Worm (Caenorhabditis elegans) whole organism, L1 larva: ENCODE measurements around the gene F44F4.3.

Experiments used
- C04F5.9 ChIP-seq: sonication (generic microtip); optimal IDR thresholded peaks from 2 replicates; lab custom pipeline; 2016; ENCODE audit warnings: missing genetic modification characterization, missing compliant biosample characterization
- C34B4.2 ChIP-seq: sonication (generic microtip); optimal IDR thresholded peaks from 2 replicates; lab custom pipeline; 2017; ENCODE audit warnings: mild to moderate bottlenecking, missing genetic modification characterization, missing compliant biosample characterization
- F16B12.6 ChIP-seq: fragments of 150-350 bp; optimal IDR thresholded peaks from 2 replicates; lab custom pipeline; 2014; ENCODE audit warnings: missing biosample characterization, missing genetic modification characterization
- Y116A8C.19 ChIP-seq: sonication (generic microtip); optimal IDR thresholded peaks from 2 replicates; lab custom pipeline; 2016; ENCODE audit warnings: missing compliant biosample characterization, missing genetic modification characterization, borderline replicate concordance
- aha-1 ChIP-seq: fragments of 150-350 bp; optimal IDR thresholded peaks from 2 replicates; lab custom pipeline; 2014; ENCODE audit warnings: missing biosample characterization, missing genetic modification characterization
- alr-1 ChIP-seq: fragments of 200-800 bp; sonication (Bioruptor generic); optimal IDR thresholded peaks from 2 replicates; lab custom pipeline; 2018; ENCODE audit warnings: borderline replicate concordance, mild to moderate bottlenecking, missing genetic modification characterization, missing compliant biosample characterization
- aly-2 ChIP-seq: fragments of 150-350 bp; optimal IDR thresholded peaks from 2 replicates; lab custom pipeline; 2014; ENCODE audit warnings: missing biosample characterization, missing genetic modification characterization
- ama-1 ChIP-seq: fragments of 150-350 bp; optimal IDR thresholded peaks from 2 replicates; lab custom pipeline; 2014
- blmp-1 ChIP-seq: fragments of 150-350 bp; optimal IDR thresholded peaks from 2 replicates; lab custom pipeline; 2014; ENCODE audit warnings: missing biosample characterization, missing genetic modification characterization
- ceh-8 ChIP-seq: fragments of 200-800 bp; sonication (Bioruptor generic); optimal IDR thresholded peaks from 2 replicates; lab custom pipeline; 2018; ENCODE audit warnings: mild to moderate bottlenecking, missing genetic modification characterization, moderate library complexity, missing compliant biosample characterization
- ceh-88 ChIP-seq: fragments of 200-800 bp; sonication (Bioruptor generic); IDR thresholded peaks from 2 replicates; pipeline ENCODE4 v1.3.6; 2022; ENCODE audit warnings: missing genetic modification characterization, missing compliant biosample characterization
- ceh-90 ChIP-seq: sonication (generic microtip); optimal IDR thresholded peaks from 2 replicates; lab custom pipeline; 2016; ENCODE audit warnings: missing genetic modification characterization, missing compliant biosample characterization
- ces-1 ChIP-seq: fragments of 150-350 bp; optimal IDR thresholded peaks from 2 replicates; lab custom pipeline; 2014; ENCODE audit warnings: missing biosample characterization, missing genetic modification reagents, missing genetic modification characterization
- dpl-1 ChIP-seq, 3 experiments: fragments of 150-350 bp in 2 of 3; sonication (generic microtip) in 1 of 3; optimal IDR thresholded peaks; 2 replicates each; lab custom pipeline; 2014 to 2017; ENCODE audit warnings: missing biosample characterization in 3 of 3, missing genetic modification characterization in 3 of 3, missing genetic modification reagents in 3 of 3
- efl-3 ChIP-seq: fragments of 200-800 bp; sonication (Bioruptor generic); optimal IDR thresholded peaks from 2 replicates; lab custom pipeline; 2018; ENCODE audit warnings: mild to moderate bottlenecking, missing genetic modification characterization, missing compliant biosample characterization
- elt-2 ChIP-seq: sonication (generic microtip); optimal IDR thresholded peaks from 2 replicates; lab custom pipeline; 2016; ENCODE audit warnings: missing genetic modification characterization, mild to moderate bottlenecking, inconsistent platforms, missing compliant biosample characterization, missing genetic modification reagents
- elt-3 ChIP-seq, 6 experiments: fragments of 150-350 bp in 1 of 6; sonication (generic microtip); optimal IDR thresholded peaks; 2 replicates each; lab custom pipeline; 2017 to 2018; ENCODE audit warnings: missing biosample characterization in 6 of 6, missing genetic modification characterization in 6 of 6, inconsistent platforms in 1 of 6
- fkh-10 ChIP-seq: sonication (generic microtip); optimal IDR thresholded peaks from 2 replicates; lab custom pipeline; 2017; ENCODE audit warnings: missing biosample characterization, missing genetic modification reagents, missing genetic modification characterization
- fkh-8 ChIP-seq: sonication (generic microtip); optimal IDR thresholded peaks from 2 replicates; lab custom pipeline; 2016; ENCODE audit warnings: mild to moderate bottlenecking, missing genetic modification characterization, missing compliant biosample characterization
- fos-1 ChIP-seq: fragments of 150-350 bp; optimal IDR thresholded peaks from 2 replicates; lab custom pipeline; 2014; ENCODE audit warnings: missing biosample characterization, missing genetic modification characterization
- hlh-17 ChIP-seq: fragments of 200-800 bp; sonication (Bioruptor generic); optimal IDR thresholded peaks from 2 replicates; lab custom pipeline; 2018; ENCODE audit warnings: missing genetic modification characterization, mild to moderate bottlenecking, missing compliant biosample characterization, moderate library complexity, borderline replicate concordance
- hpl-2 ChIP-seq: fragments of 150-350 bp; optimal IDR thresholded peaks from 2 replicates; lab custom pipeline; 2014; ENCODE audit warnings: missing biosample characterization, missing genetic modification reagents, missing genetic modification characterization
- irx-1 ChIP-seq: sonication (generic microtip); optimal IDR thresholded peaks from 2 replicates; lab custom pipeline; 2016; ENCODE audit warnings: missing genetic modification characterization, missing compliant biosample characterization
- lin-13 ChIP-seq: fragments of 150-350 bp; optimal IDR thresholded peaks from 2 replicates; lab custom pipeline; 2014; ENCODE audit warnings: missing biosample characterization, missing genetic modification reagents, missing genetic modification characterization
- lin-15B ChIP-seq: fragments of 150-350 bp; sonication (generic microtip); optimal IDR thresholded peaks from 3 replicates; lab custom pipeline; 2014; ENCODE audit warnings: missing biosample characterization, missing genetic modification characterization
- lin-35 ChIP-seq, 2 experiments: fragments of 150-350 bp; optimal IDR thresholded peaks; 2 replicates each; lab custom pipeline; 2014; ENCODE audit warnings: missing biosample characterization in 2 of 2, missing genetic modification characterization in 2 of 2, missing genetic modification reagents in 2 of 2
- lin-39 ChIP-seq: fragments of 150-350 bp; optimal IDR thresholded peaks from 2 replicates; lab custom pipeline; 2014; ENCODE audit warnings: missing biosample characterization, missing genetic modification reagents, missing genetic modification characterization
- lir-3 ChIP-seq: sonication (generic microtip); optimal IDR thresholded peaks from 2 replicates; lab custom pipeline; 2016; ENCODE audit warnings: mild to moderate bottlenecking, missing genetic modification characterization, moderate library complexity, missing compliant biosample characterization; ENCODE audit not compliant: poor library complexity
- mep-1 ChIP-seq: fragments of 150-350 bp; optimal IDR thresholded peaks from 2 replicates; lab custom pipeline; 2014; ENCODE audit warnings: missing biosample characterization, missing genetic modification characterization
- nhr-19 ChIP-seq: fragments of 200-800 bp; sonication (Bioruptor generic); conservative IDR thresholded peaks from 2 replicates; pipeline ENCODE4 v1.3.6; 2022; ENCODE audit warnings: missing genetic modification characterization, missing compliant biosample characterization
- nhr-20 ChIP-seq: sonication (generic microtip); optimal IDR thresholded peaks from 2 replicates; lab custom pipeline; 2016; ENCODE audit warnings: mild to moderate bottlenecking, missing genetic modification characterization, missing compliant biosample characterization
- nhr-71 ChIP-seq: sonication (generic microtip); optimal IDR thresholded peaks from 2 replicates; lab custom pipeline; 2016; ENCODE audit warnings: mild to moderate bottlenecking, missing genetic modification characterization, moderate library complexity, missing compliant biosample characterization
- nhr-77 ChIP-seq: fragments of 150-350 bp; optimal IDR thresholded peaks from 2 replicates; lab custom pipeline; 2014; ENCODE audit warnings: missing biosample characterization, missing genetic modification characterization
- nhr-84 ChIP-seq: sonication (generic microtip); optimal IDR thresholded peaks from 2 replicates; lab custom pipeline; 2017; ENCODE audit warnings: missing biosample characterization, missing genetic modification characterization
- nhr-90 ChIP-seq: sonication (generic microtip); optimal IDR thresholded peaks from 2 replicates; lab custom pipeline; 2016; ENCODE audit warnings: mild to moderate bottlenecking, missing genetic modification characterization, missing compliant biosample characterization; ENCODE audit not compliant: poor library complexity
- pag-3 ChIP-seq: sonication (generic microtip); optimal IDR thresholded peaks from 2 replicates; lab custom pipeline; 2017; ENCODE audit warnings: missing genetic modification characterization, mild to moderate bottlenecking, missing compliant biosample characterization, antibody characterized with exemption, borderline replicate concordance; ENCODE audit not compliant: insufficient read depth
- pax-3 ChIP-seq: fragments of 200-800 bp; sonication (Bioruptor generic); optimal IDR thresholded peaks from 2 replicates; lab custom pipeline; 2018; ENCODE audit warnings: mild to moderate bottlenecking, missing genetic modification characterization, moderate library complexity, missing compliant biosample characterization
- pqm-1 ChIP-seq: sonication (generic microtip); optimal IDR thresholded peaks from 3 replicates; lab custom pipeline; 2017; ENCODE audit warnings: missing biosample characterization, missing genetic modification characterization
- rnt-1 ChIP-seq: sonication (generic microtip); optimal IDR thresholded peaks from 2 replicates; lab custom pipeline; 2016; ENCODE audit warnings: mild to moderate bottlenecking, missing genetic modification characterization, moderate library complexity, missing compliant biosample characterization
- skn-1 ChIP-seq: fragments of 150-350 bp; optimal IDR thresholded peaks from 2 replicates; lab custom pipeline; 2014; ENCODE audit warnings: missing biosample characterization, missing genetic modification characterization
- snpc-4 ChIP-seq: fragments of 150-350 bp; optimal IDR thresholded peaks from 2 replicates; lab custom pipeline; 2014; ENCODE audit warnings: missing biosample characterization, missing genetic modification characterization
- sox-4 ChIP-seq: sonication (generic microtip); optimal IDR thresholded peaks from 2 replicates; lab custom pipeline; 2016; ENCODE audit warnings: missing genetic modification characterization, missing compliant biosample characterization
- sptf-1 ChIP-seq: fragments of 150-350 bp; optimal IDR thresholded peaks from 2 replicates; lab custom pipeline; 2014; ENCODE audit warnings: missing biosample characterization, missing genetic modification characterization
- sup-37 ChIP-seq: fragments of 200-800 bp; sonication (Bioruptor generic); optimal IDR thresholded peaks from 2 replicates; lab custom pipeline; 2018; ENCODE audit warnings: mild to moderate bottlenecking, missing genetic modification characterization, missing compliant biosample characterization
- unc-130 ChIP-seq: fragments of 150-350 bp; optimal IDR thresholded peaks from 2 replicates; lab custom pipeline; 2017; ENCODE audit warnings: missing biosample characterization, missing genetic modification characterization, inconsistent platforms
- unc-62 ChIP-seq: fragments of 150-350 bp; optimal IDR thresholded peaks from 2 replicates; lab custom pipeline; 2014; ENCODE audit warnings: missing biosample characterization, missing genetic modification reagents, missing genetic modification characterization
- unc-86 ChIP-seq: sonication (generic microtip); optimal IDR thresholded peaks from 2 replicates; lab custom pipeline; 2016; ENCODE audit warnings: missing genetic modification characterization, missing compliant biosample characterization
- unc-98 ChIP-seq: fragments of 200-800 bp; sonication (Bioruptor generic); IDR thresholded peaks from 2 replicates; pipeline ENCODE4 v1.3.6; 2022; ENCODE audit warnings: missing genetic modification characterization, missing compliant biosample characterization
- vab-15 ChIP-seq: sonication (generic microtip); optimal IDR thresholded peaks from 2 replicates; lab custom pipeline; 2017; ENCODE audit warnings: missing genotype, mild to moderate bottlenecking, missing genetic modification characterization, missing compliant biosample characterization
- zip-4 ChIP-seq: fragments of 200-800 bp; sonication (Bioruptor generic); optimal IDR thresholded peaks from 2 replicates; lab custom pipeline; 2018; ENCODE audit warnings: mild to moderate bottlenecking, missing genetic modification characterization, moderate library complexity, missing compliant biosample characterization
- ztf-4 ChIP-seq: fragments of 150-350 bp; optimal IDR thresholded peaks from 2 replicates; lab custom pipeline; 2014; ENCODE audit warnings: missing biosample characterization, missing genetic modification characterization

The F44F4.3 gene

DNA sequence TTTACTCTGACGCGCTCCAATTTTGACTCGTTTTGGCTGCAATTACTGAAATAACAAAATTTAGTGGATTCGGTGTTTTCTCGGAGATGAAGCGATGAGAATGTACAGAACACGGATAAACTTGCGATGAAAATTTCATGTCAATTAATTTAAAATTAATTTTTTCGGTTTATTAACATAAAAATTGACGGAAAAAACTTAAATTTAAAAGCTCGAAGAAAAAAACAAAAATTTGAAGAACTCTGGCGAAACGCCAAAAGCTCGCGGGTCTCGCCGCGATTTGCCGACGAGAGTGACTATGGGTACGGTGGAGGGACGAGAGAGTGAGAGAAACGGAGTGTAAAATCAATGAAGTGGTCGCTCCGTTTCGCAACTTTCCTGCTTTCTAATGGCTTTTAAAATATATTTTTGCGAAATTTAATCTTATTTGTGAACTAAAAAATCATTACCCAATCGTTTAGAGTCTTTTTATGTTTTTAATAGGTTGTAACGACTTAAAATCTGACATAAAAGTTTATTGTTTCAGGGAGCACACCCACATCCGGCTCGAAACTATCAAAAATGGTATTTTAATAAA lies 17.0 kb downstream of the F44F4.3 start, which contains the start of the genes gmps-1 and cap-2 (continued):
- TF ChIP-seq dpl-1 (GFP tag; optimal IDR thresholded peaks at IDR 0.05; lab: Kevin White, UChicago) (peak; percentile 83 to 89 (median 87)), ces-1 (GFP tag; lab: Kevin White, UChicago) (no peak), elt-3 (tag; optimal IDR thresholded peaks at IDR 0.05; lab: Kevin White, UChicago) (peak in 4 of 6 experiments; percentile 23 to 86 (median 46)), lin-35 (GFP tag; optimal IDR thresholded peaks at IDR 0.05; lab: Kevin White, UChicago) (peak; percentile 86 to 91), snpc-4 (tag; lab: Kevin White, UChicago) (peak; percentile 86), skn-1 (tag; lab: Kevin White, UChicago) (peak; percentile 96), blmp-1 (tag; lab: Kevin White, UChicago) (peak; percentile 81), mep-1 (peak; percentile 94), nhr-71 (tag; lab: Kevin White, UChicago) (peak; percentile 99), ceh-8 (GFP tag; lab: Kevin White, UChicago) (peak; percentile 94), unc-62 (GFP tag; lab: Kevin White, UChicago) (peak; percentile 78), unc-130 (tag; lab: Kevin White, UChicago) (peak; percentile 89), pax-3 (peak; percentile 94), fkh-8 (tag; lab: Kevin White, UChicago) (peak; percentile 96), F16B12.6 (tag; lab: Kevin White, UChicago) (peak; percentile 71), C04F5.9 (tag; lab: Kevin White, UChicago) (peak; percentile 100), sptf-1 (tag; lab: Kevin White, UChicago) (no peak), fkh-10 (peak; percentile 95), nhr-77 (tag; lab: Kevin White, UChicago) (peak; percentile 90), ztf-4 (tag; lab: Kevin White, UChicago) (peak; percentile 96), lin-39 (peak; percentile 97), nhr-20 (tag; lab: Kevin White, UChicago) (peak; percentile 98), sox-4 (tag; lab: Kevin White, UChicago) (peak; percentile 91), alr-1 (no peak), nhr-84 (peak; percentile 28), lin-15B (peak; percentile 81), unc-86 (tag; lab: Kevin White, UChicago) (peak; percentile 98), Y116A8C.19 (tag; lab: Kevin White, UChicago) (no peak), sup-37 (GFP tag; lab: Kevin White, UChicago) (peak; percentile 96), ceh-90 (peak; percentile 76), hlh-17 (no peak), pag-3 (tag; lab: Kevin White, UChicago) (no peak), vab-15 (tag; lab: Kevin White, UChicago) (peak; percentile 63), nhr-90 (tag; lab: Kevin White, UChicago) (peak; percentile 96), lin-13 (GFP tag; lab: Kevin White, UChicago) (peak; percentile 95), unc-98 (peak; percentile 67; the same call in 1 of the 2 replicates), ama-1 (lab: Kevin White, UChicago) (peak; percentile 78), aly-2 (tag; lab: Kevin White, UChicago) (peak; percentile 93), hpl-2 (GFP tag; lab: Kevin White, UChicago) (peak; percentile 91), C34B4.2 (peak; percentile 88), aha-1 (peak; percentile 85), rnt-1 (tag; lab: Kevin White, UChicago) (peak; percentile 98), elt-2 (peak; percentile 87), nhr-19 (GFP tag; lab: Robert Waterston, UW) (peak; percentile 97), irx-1 (tag; lab: Kevin White, UChicago) (peak; percentile 97), lir-3 (tag; lab: Kevin White, UChicago) (peak; percentile 91), pqm-1 (tag; lab: Kevin White, UChicago) (no peak), fos-1 (tag; lab: Kevin White, UChicago) (peak; percentile 93), zip-4 (GFP tag; lab: Kevin White, UChicago) (peak; percentile 96), efl-3 (peak; percentile 92), ceh-88 (GFP tag; lab: Robert Waterston, UW) (peak; percentile 92)
